Fruit fly (Drosophila melanogaster) whole organism, wandering third instar larva: ENCODE measurements around the gene CG14105.

Source experiments
- Abd-B ChIP-seq: fragments of >200 bp; optimal IDR thresholded peaks from 2 replicates; lab custom pipeline; 2017; ENCODE audit warnings: missing biosample characterization, missing genetic modification characterization
- CG32264 ChIP-seq: fragments of 200-800 bp; sonication (Bioruptor generic); optimal IDR thresholded peaks from 2 replicates; lab custom pipeline; 2016; ENCODE audit warnings: missing biosample characterization, missing genetic modification characterization
- CG9705 ChIP-seq: fragments of 200-800 bp; sonication (Bioruptor generic); optimal IDR thresholded peaks from 2 replicates; lab custom pipeline; 2018; ENCODE audit warnings: missing biosample characterization, mild to moderate bottlenecking, missing genetic modification characterization
- HLH106 ChIP-seq: fragments of 200-800 bp; optimal IDR thresholded peaks from 3 replicates; lab custom pipeline; 2019; ENCODE audit warnings: missing biosample characterization, mild to moderate bottlenecking, missing genetic modification characterization, moderate library complexity
- Hr83 ChIP-seq: fragments of 200-300 bp; sonication (Bioruptor generic); optimal IDR thresholded peaks from 2 replicates; lab custom pipeline; 2016; ENCODE audit warnings: missing biosample characterization, mild to moderate bottlenecking, missing genetic modification characterization, moderate library complexity; ENCODE audit not compliant: poor library complexity, severe bottlenecking
- Mio ChIP-seq: sonication (Bioruptor generic); optimal IDR thresholded peaks from 2 replicates; lab custom pipeline; 2016; ENCODE audit warnings: missing biosample characterization, missing genetic modification characterization
- dsf ChIP-seq: sonication (Bioruptor generic); optimal IDR thresholded peaks from 2 replicates; lab custom pipeline; 2016; ENCODE audit warnings: missing biosample characterization, missing genetic modification characterization, borderline replicate concordance
- foxo ChIP-seq, 2 experiments: fragments of 200-800 bp; sonication (Bioruptor generic); optimal IDR thresholded peaks; 2 replicates in 1 of 2; 3 replicates in 1 of 2; lab custom pipeline; 2016 to 2017; ENCODE audit warnings: missing biosample characterization in 2 of 2, missing genetic modification characterization in 2 of 2
- lola ChIP-seq: fragments of >200 bp; optimal IDR thresholded peaks from 2 replicates; lab custom pipeline; 2017; ENCODE audit warnings: missing biosample characterization, missing genetic modification characterization
- psq ChIP-seq: fragments of 200-800 bp; sonication (Bioruptor generic); optimal IDR thresholded peaks from 3 replicates; lab custom pipeline; 2017; ENCODE audit warnings: missing biosample characterization, mild to moderate bottlenecking, missing genetic modification characterization, moderate library complexity
- rgr ChIP-seq: fragments of 200-800 bp; sonication (Bioruptor generic); optimal IDR thresholded peaks from 3 replicates; lab custom pipeline; 2016; ENCODE audit warnings: missing biosample characterization, mild to moderate bottlenecking, missing genetic modification characterization
- usp ChIP-seq: fragments of >200 bp; optimal IDR thresholded peaks from 2 replicates; lab custom pipeline; 2017; ENCODE audit warnings: missing biosample characterization, missing genetic modification characterization

Gene CG14105

DNA sequence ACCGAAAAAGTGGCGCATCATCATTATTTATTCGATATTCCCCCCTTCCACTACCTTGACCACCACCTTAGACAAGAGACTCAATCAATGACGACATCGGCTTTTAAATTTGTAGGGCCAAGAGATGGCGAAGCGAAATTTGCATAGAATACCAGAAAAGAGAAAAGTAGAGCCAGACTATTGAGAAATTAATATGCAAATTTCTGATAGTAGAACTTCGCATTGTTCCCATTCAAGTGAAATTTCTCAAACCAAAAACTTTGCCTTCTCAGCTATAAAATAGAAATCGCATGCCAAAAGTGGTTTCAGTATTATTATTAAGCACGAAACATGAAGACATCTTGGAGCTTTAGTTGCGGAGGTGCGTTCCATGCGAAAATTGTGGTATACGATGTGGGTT, 48.8 kb downstream of the CG14105 start, which contains the start of gene CG14111:
Gene CG14111, plus strand, starts transcription at position 301 of the 400 bp plus-strand sequence.
- TF ChIP-seq lola (GFP tag; lab: Kevin White, UChicago) (no peak), Hr83 (GFP tag; lab: Kevin White, UChicago) (no peak), Abd-B (GFP tag; lab: Kevin White, UChicago) (no peak), dsf (GFP tag; lab: Kevin White, UChicago) (no peak), rgr (no peak), psq (no peak), CG9705 (no peak), foxo (GFP tag; optimal IDR thresholded peaks at IDR 0.05; lab: Kevin White, UChicago) (no peak), HLH106 (tag; lab: Kevin White, UChicago) (no peak), Mio (GFP tag; lab: Kevin White, UChicago) (no peak), usp (GFP tag; lab: Kevin White, UChicago) (no peak), CG32264 (GFP tag; lab: Kevin White, UChicago) (no peak)
